Worm (Caenorhabditis elegans) whole organism, L3 larva: Measurements from ENCODE around the gene frpr-2.

ENCODE experiments used
- nhr-237 ChIP-seq: fragments of 150-350 bp; optimal IDR thresholded peaks from 2 replicates; lab custom pipeline; 2014; ENCODE audit warnings: missing biosample characterization, missing genetic modification characterization
- nhr-76 ChIP-seq: fragments of 150-350 bp; sonication (generic microtip); optimal IDR thresholded peaks from 5 replicates; lab custom pipeline; 2014; ENCODE audit warnings: missing biosample characterization, missing genetic modification characterization
- unc-62 ChIP-seq: fragments of 150-350 bp; sonication (generic microtip); optimal IDR thresholded peaks from 4 replicates; lab custom pipeline; 2014; ENCODE audit warnings: missing biosample characterization, missing genetic modification reagents, missing genetic modification characterization

DNA sequence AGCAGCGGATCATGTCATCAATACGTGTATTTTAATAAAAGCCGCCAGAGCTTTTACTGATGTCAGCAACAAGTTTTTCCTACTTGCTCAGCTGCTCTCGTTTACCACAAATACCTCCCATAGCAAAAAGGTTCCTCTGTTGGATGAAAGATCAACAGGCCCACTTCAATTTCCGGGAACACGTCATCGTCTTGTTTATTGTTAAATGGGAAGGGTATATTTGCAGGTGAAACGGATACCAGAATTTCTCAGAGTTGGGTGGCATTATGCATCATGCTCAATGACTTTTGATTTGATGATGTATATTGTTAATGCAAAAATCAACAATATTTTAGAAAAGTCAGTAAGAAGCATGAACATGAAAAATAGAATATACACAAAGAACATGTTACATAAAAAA, 14.1 kb upstream of the frpr-2 start:
- TF ChIP-seq unc-62 (GFP tag; lab: Kevin White, UChicago) (no peak), nhr-76 (tag; lab: Kevin White, UChicago) (no peak), nhr-237 (tag; lab: Kevin White, UChicago) (no peak)
